Worm (Caenorhabditis elegans): Measurements from ENCODE around the gene ZC443.2.

ce11 chrV:12827219-12827618 lies 16.2 kb upstream of the ZC443.2 start, which contains the start of gene ugt-15:
- TF ChIP-seq Y67H2A.10 (GFP tag; conservative IDR thresholded peaks at IDR 0.05) (no peak), F57C9.4 (tag; optimal IDR thresholded peaks at IDR 0.05) (no peak), unc-62 (GFP tag; optimal IDR thresholded peaks at IDR 0.05) (no peak), F49E8.2 (tag; optimal IDR thresholded peaks at IDR 0.05; ENCODE audit: insufficient read depth) (no peak), hrde-1 (tag; optimal IDR thresholded peaks at IDR 0.05; ENCODE audit: borderline replicate concordance) (no peak), cebp-2 (GFP tag; IDR thresholded peaks at IDR 0.05) (no peak), unc-130 (GFP tag; optimal IDR thresholded peaks at IDR 0.05) (no peak), zim-3 (tag; optimal IDR thresholded peaks at IDR 0.05) (no peak)
